Fruit fly (Drosophila melanogaster) whole organism, embryonic: ENCODE results near the gene CG5359.

Experiments
- CG12104 ChIP-seq: fragments of 200-800 bp; sonication (Bioruptor generic); optimal IDR thresholded peaks from 3 replicates; lab custom pipeline; 2016; ENCODE audit warnings: missing biosample characterization, missing genetic modification characterization
- CG12236 ChIP-seq: fragments of 200-800 bp; sonication (Bioruptor generic); optimal IDR thresholded peaks from 2 replicates; lab custom pipeline; 2016; ENCODE audit warnings: missing biosample characterization, missing genetic modification characterization
- CG12942 ChIP-seq: fragments of 200-800 bp; sonication (Bioruptor generic); optimal IDR thresholded peaks from 3 replicates; lab custom pipeline; 2016; ENCODE audit warnings: missing biosample characterization, missing genetic modification characterization
- CG18011 ChIP-seq: fragments of 200-800 bp; sonication (Bioruptor generic); optimal IDR thresholded peaks from 2 replicates; lab custom pipeline; 2017; ENCODE audit warnings: missing biosample characterization, missing genetic modification characterization, mild to moderate bottlenecking, moderate library complexity, missing genotype
- CG2712 ChIP-seq: fragments of 200-800 bp; optimal IDR thresholded peaks from 3 replicates; lab custom pipeline; 2019; ENCODE audit warnings: missing biosample characterization, mild to moderate bottlenecking, missing genetic modification characterization, moderate library complexity
- CG30020 ChIP-seq: fragments of 200-800 bp; optimal IDR thresholded peaks from 2 replicates; lab custom pipeline; 2019; ENCODE audit warnings: missing biosample characterization, mild to moderate bottlenecking, missing genetic modification characterization, moderate library complexity
- Dll ChIP-seq: fragments of 200-800 bp; sonication (Bioruptor generic); IDR thresholded peaks from 4 replicates; pipeline ENCODE4 v1.3.6; 2022; ENCODE audit warnings: missing biosample characterization, missing genetic modification characterization; ENCODE audit not compliant: partially characterized antibody
- E2f2 ChIP-seq: fragments of 200-800 bp; sonication (Bioruptor generic); IDR thresholded peaks from 2 replicates; pipeline ENCODE4 v1.3.6; 2022; ENCODE audit warnings: missing biosample characterization, missing genetic modification characterization
- MTF-1 ChIP-seq: fragments of 200-800 bp; sonication (Bioruptor generic); optimal IDR thresholded peaks from 2 replicates; lab custom pipeline; 2018; ENCODE audit warnings: missing biosample characterization, mild to moderate bottlenecking, missing genetic modification characterization, borderline replicate concordance
- PHDP ChIP-seq: fragments of 200-800 bp; sonication (Bioruptor generic); optimal IDR thresholded peaks from 3 replicates; lab custom pipeline; 2018; ENCODE audit warnings: missing biosample characterization, mild to moderate bottlenecking, missing genetic modification characterization, moderate library complexity
- danr ChIP-seq: fragments of 200-800 bp; sonication (Bioruptor generic); IDR thresholded peaks from 2 replicates; pipeline ENCODE4 v1.3.6; 2022; ENCODE audit warnings: missing biosample characterization, missing genetic modification characterization
- maf-S ChIP-seq: fragments of 200-800 bp; sonication (Bioruptor generic); optimal IDR thresholded peaks from 2 replicates; lab custom pipeline; 2016; ENCODE audit warnings: missing biosample characterization, missing genetic modification characterization
- oc ChIP-seq: fragments of 200-800 bp; sonication (Bioruptor generic); optimal IDR thresholded peaks from 2 replicates; lab custom pipeline; 2018; ENCODE audit warnings: missing biosample characterization, mild to moderate bottlenecking, missing genetic modification characterization, moderate library complexity
- ssp ChIP-seq: fragments of 200-800 bp; sonication (Bioruptor generic); IDR thresholded peaks from 2 replicates; pipeline ENCODE4 v1.3.6; 2022; ENCODE audit warnings: missing biosample characterization, missing genetic modification characterization

- TF ChIP-seq oc (tag; lab: Kevin White, UChicago) (no peak), CG12104 (GFP tag; lab: Kevin White, UChicago) (no peak), PHDP (tag; lab: Kevin White, UChicago) (no peak), danr (no peak), CG12236 (GFP tag; lab: Kevin White, UChicago) (no peak), maf-S (GFP tag; lab: Kevin White, UChicago) (no peak), CG18011 (no peak), ssp (GFP tag; lab: Robert Waterston, UW) (no peak), MTF-1 (GFP tag; lab: Kevin White, UChicago) (no peak), CG12942 (GFP tag; lab: Kevin White, UChicago) (no peak), Dll (no peak), CG2712 (tag; lab: Kevin White, UChicago) (no peak), CG30020 (tag; lab: Kevin White, UChicago) (no peak), E2f2 (GFP tag; lab: Robert Waterston, UW) (no peak)
Measured at dm6 chr3R:9956725-9957124, 44.4 kb downstream of the CG5359 start.
